Fruit fly (Drosophila melanogaster) whole organism, adult: Measurements from ENCODE around the gene EMC2B.

Source experiments
- CG11617 ChIP-seq: fragments of 200-800 bp; sonication (Bioruptor generic); optimal IDR thresholded peaks from 2 replicates; lab custom pipeline; 2017; ENCODE audit warnings: mild to moderate bottlenecking, missing biosample characterization, missing genetic modification reagents, missing genetic modification characterization
- CG33017 ChIP-seq: fragments of 200-800 bp; sonication (Bioruptor generic); optimal IDR thresholded peaks from 2 replicates; lab custom pipeline; 2018; ENCODE audit warnings: missing biosample characterization, mild to moderate bottlenecking, missing genetic modification characterization, moderate library complexity
- CG7045 ChIP-seq: fragments of 200-800 bp; sonication (Bioruptor generic); optimal IDR thresholded peaks from 2 replicates; lab custom pipeline; 2017; ENCODE audit warnings: missing biosample characterization, mild to moderate bottlenecking, missing genetic modification characterization
- CG7101 ChIP-seq: fragments of 200-800 bp; sonication (Bioruptor generic); optimal IDR thresholded peaks from 2 replicates; lab custom pipeline; 2018; ENCODE audit warnings: missing biosample characterization, mild to moderate bottlenecking, missing genetic modification characterization, moderate library complexity
- Clk ChIP-seq: fragments of 200-800 bp; sonication (Bioruptor generic); optimal IDR thresholded peaks from 2 replicates; lab custom pipeline; 2017; ENCODE audit warnings: missing biosample characterization, missing genetic modification characterization
- Hr96 ChIP-seq: fragments of 200-800 bp; sonication (Bioruptor generic); optimal IDR thresholded peaks from 2 replicates; lab custom pipeline; 2016; ENCODE audit warnings: missing biosample characterization, missing genetic modification characterization
- Mnt ChIP-seq: fragments of 200-800 bp; sonication (Bioruptor generic); optimal IDR thresholded peaks from 2 replicates; lab custom pipeline; 2016; ENCODE audit warnings: missing biosample characterization, mild to moderate bottlenecking, missing genetic modification characterization
- bab1 ChIP-seq: fragments of 200-800 bp; sonication (Bioruptor generic); optimal IDR thresholded peaks from 3 replicates; lab custom pipeline; 2019; ENCODE audit warnings: missing biosample characterization, mild to moderate bottlenecking, missing genetic modification characterization, moderate library complexity
- cic ChIP-seq: fragments of 200-800 bp; sonication (Bioruptor generic); optimal IDR thresholded peaks from 2 replicates; lab custom pipeline; 2017; ENCODE audit warnings: missing biosample characterization, mild to moderate bottlenecking, missing genetic modification characterization, moderate library complexity
- ovo ChIP-seq: fragments of 200-800 bp; sonication (Bioruptor generic); optimal IDR thresholded peaks from 2 replicates; lab custom pipeline; 2016; ENCODE audit warnings: missing biosample characterization, missing genetic modification characterization
- tj ChIP-seq: fragments of 200-800 bp; sonication (Bioruptor generic); optimal IDR thresholded peaks from 3 replicates; lab custom pipeline; 2017; ENCODE audit warnings: missing biosample characterization, mild to moderate bottlenecking, missing genetic modification characterization, moderate library complexity
- toe ChIP-seq: fragments of 200-800 bp; sonication (Bioruptor generic); optimal IDR thresholded peaks from 2 replicates; lab custom pipeline; 2016; ENCODE audit warnings: missing biosample characterization, missing genetic modification characterization

DNA sequence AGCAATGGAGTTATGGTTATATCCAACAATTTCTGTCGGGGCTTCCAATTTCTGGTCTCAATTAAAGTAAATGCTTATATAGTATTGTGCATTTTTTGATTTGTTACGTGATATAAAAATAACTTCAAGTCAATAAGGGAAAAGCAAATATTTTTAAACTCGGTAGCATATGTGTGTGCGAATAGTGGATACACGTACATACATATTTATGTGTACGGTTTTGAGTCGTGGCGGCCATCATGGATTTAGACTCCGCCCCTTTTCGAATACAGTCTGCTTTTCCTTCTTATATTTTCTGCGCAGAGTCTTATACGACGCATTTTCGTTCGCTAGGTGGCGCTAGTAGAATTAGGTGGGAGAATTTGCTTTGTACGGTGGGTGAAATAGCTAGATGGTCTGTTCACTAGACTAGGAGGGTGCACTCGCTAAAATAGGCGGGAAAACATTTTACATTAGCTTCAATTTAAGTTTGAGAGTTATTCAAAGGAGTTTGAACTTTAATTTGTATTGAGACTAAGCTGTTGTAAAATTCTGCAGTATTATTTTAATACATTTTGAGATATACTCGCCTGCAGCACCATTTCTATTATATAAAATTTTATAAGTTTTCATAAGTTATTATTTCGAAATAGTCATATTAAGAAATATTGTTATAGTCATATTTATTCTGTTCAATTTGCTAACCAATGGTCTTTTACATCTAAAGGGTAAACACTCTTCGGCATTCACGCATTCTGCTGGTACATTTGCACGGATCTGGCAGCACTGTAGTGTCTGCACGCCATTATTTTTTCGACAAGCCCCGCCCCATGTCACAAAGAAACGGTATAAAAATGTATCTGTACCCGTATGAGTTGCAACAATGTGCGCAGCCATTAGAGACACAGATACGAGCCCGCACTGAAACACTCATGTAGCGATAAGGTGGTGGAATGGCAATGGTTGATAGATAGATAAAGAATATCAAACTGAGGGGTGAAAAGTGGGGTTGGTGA lies 22.0 kb downstream of the EMC2B start:
- TF ChIP-seq Mnt (GFP tag; lab: Kevin White, UChicago) (no peak), CG11617 (GFP tag; lab: Kevin White, UChicago) (no peak), CG7045 (GFP tag; lab: Kevin White, UChicago) (no peak), cic (GFP tag; lab: Kevin White, UChicago) (no peak), CG33017 (tag; lab: Kevin White, UChicago) (no peak), Clk (GFP tag; lab: Kevin White, UChicago) (no peak), Hr96 (GFP tag; lab: Kevin White, UChicago) (no peak), tj (GFP tag; lab: Kevin White, UChicago) (no peak), CG7101 (tag; lab: Kevin White, UChicago) (no peak), bab1 (GFP tag; lab: Kevin White, UChicago) (no peak), ovo (peak; percentile 33), toe (peak; percentile 18)
